Fruit fly (Drosophila melanogaster): Measurements from ENCODE around the gene Pdp.

The Pdp gene

DNA sequence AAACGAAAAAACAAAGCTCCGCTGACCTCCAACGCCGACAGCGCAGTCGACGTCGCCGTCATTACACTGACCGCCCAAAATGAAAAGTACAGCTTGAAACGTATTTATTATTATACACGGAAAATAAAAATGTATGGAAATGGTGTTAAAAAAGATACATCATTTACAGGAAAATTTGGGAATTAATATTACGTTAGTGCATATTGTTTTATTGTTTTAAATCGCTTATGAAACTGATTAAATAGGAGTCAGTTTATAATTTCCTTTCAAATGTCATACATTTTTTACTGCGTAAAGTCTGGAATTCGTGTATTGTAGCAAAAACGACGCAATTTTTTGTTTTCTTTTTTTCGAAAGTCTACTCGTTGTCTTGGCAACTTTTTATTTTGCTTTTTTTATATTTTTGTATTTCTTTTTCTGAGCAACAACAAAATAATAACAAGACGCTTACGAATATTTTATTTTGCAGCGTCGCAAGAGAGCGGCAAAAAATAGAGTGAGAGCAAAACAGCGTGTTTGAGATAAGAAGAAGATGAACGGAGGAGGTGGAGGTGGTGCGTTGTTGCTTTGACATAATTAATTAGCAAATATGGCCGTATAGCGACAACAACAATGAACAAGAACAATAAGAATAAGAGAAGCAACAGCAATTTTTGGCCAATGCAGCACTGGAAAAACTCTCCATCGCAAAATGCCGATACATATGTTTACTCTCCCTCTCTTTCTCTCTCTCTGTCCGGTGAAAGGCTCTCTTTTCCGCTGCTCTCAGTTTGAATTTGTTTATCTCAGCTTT lies 42.3 kb downstream of the Pdp start:
- TF ChIP-seq CG14655 (GFP tag; optimal IDR thresholded peaks at IDR 0.05), result peak; percentile 80
- TF ChIP-seq CG4496 (GFP tag; IDR thresholded peaks at IDR 0.05), result peak; percentile 82; the same call in 2 of the 3 replicates
- peak; percentile 71; the same call in 1 of the 2 replicates for TF ChIP-seq Ets98B (GFP tag; IDR thresholded peaks at IDR 0.05)
- TF ChIP-seq Pif1B (GFP tag; optimal IDR thresholded peaks at IDR 0.05), result peak; percentile 85
- peak; percentile 85 for TF ChIP-seq CG13204 (GFP tag; optimal IDR thresholded peaks at IDR 0.05)
- no peak for TF ChIP-seq rn (GFP tag; IDR thresholded peaks at IDR 0.05)
- TF ChIP-seq CG8159 (tag; optimal IDR thresholded peaks at IDR 0.05), result peak; percentile 90
- TF ChIP-seq gl (tag; optimal IDR thresholded peaks at IDR 0.05), result peak; percentile 96
- TF ChIP-seq Snoo (tag; optimal IDR thresholded peaks at IDR 0.05), result peak; percentile 83
- TF ChIP-seq D1 (tag; optimal IDR thresholded peaks at IDR 0.05), result peak; percentile 87
- peak; percentile 1 for TF ChIP-seq EcR (GFP tag; optimal IDR thresholded peaks at IDR 0.05)
- 0 out of 2 replicates have a peak, but pooled peaks have one; percentile 28 for TF ChIP-seq CG10348 (GFP tag; IDR thresholded peaks at IDR 0.05)
- TF ChIP-seq CG12605 (GFP tag; IDR thresholded peaks at IDR 0.05), result peak; percentile 94
- TF ChIP-seq fd96Ca (GFP tag; IDR thresholded peaks at IDR 0.05), result no peak; the same call in 2 of the 3 replicates
- TF ChIP-seq CG8301 (tag; optimal IDR thresholded peaks at IDR 0.05), result peak; percentile 75
- peak; percentile 85 for TF ChIP-seq CG9948 (tag; optimal IDR thresholded peaks at IDR 0.05)
- TF ChIP-seq CG15710 (tag; optimal IDR thresholded peaks at IDR 0.05), result peak; percentile 85
- peak; percentile 88 for TF ChIP-seq Pif1A (GFP tag; optimal IDR thresholded peaks at IDR 0.05)
- peak; percentile 79 for TF ChIP-seq CG32121 (GFP tag; IDR thresholded peaks at IDR 0.05)
- TF ChIP-seq CG17806 (tag; optimal IDR thresholded peaks at IDR 0.05), result peak; percentile 82
- peak; percentile 88 for TF ChIP-seq CG34367 (tag; optimal IDR thresholded peaks at IDR 0.05)

DNA sequence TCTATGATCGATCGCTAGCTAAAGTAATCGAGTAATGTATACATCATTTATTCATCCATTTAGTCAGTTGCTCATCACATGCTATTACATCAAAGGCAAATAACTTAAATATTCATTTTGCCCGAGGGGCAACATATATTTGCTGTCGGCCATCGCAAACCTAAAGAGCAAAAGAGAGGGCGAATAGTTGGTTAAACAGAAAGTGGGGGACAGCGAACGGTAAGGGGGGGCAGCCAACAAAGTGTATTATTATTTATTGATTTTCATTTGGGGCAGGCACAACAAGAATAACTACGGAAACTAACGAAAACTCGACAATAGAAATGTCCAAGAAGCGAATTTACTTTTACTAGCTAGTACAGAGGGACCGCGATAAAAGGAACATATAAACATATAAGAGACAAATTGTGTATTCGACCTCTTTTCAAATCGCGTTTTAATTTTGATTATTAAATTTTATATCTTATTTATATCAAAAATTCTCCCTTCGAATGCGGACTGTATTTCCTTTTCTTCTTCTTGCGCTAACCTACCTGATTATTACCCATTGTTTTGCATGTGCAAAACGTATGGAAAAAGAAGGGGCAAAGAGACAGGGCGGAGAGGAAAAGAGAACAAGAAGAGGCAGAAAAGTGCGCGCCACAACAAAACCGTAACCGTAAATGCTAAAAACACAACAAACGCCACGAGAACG lies 43.1 kb downstream of the Pdp start:
- TF ChIP-seq Ets98B (GFP tag; IDR thresholded peaks at IDR 0.05) (peak; percentile 68), CG10348 (GFP tag; IDR thresholded peaks at IDR 0.05) (no peak), CG12605 (GFP tag; IDR thresholded peaks at IDR 0.05) (peak; percentile 12; the same call in 1 of the 2 replicates), CG4496 (GFP tag; IDR thresholded peaks at IDR 0.05) (peak; percentile 67; the same call in 2 of the 3 replicates), CG17806 (tag; optimal IDR thresholded peaks at IDR 0.05) (peak; percentile 5)

dm6 chrX:7690683-7691082 lies 43.8 kb downstream of the Pdp start:
- TF ChIP-seq CG17806 (tag; optimal IDR thresholded peaks at IDR 0.05) (no peak), rn (GFP tag; IDR thresholded peaks at IDR 0.05) (no peak), CG13204 (GFP tag; optimal IDR thresholded peaks at IDR 0.05) (no peak), CG8301 (tag; optimal IDR thresholded peaks at IDR 0.05) (no peak), EcR (GFP tag; optimal IDR thresholded peaks at IDR 0.05) (no peak), Ets98B (GFP tag; IDR thresholded peaks at IDR 0.05) (peak; percentile 32; the same call in 1 of the 2 replicates), CG15710 (tag; optimal IDR thresholded peaks at IDR 0.05) (no peak), Pif1A (GFP tag; optimal IDR thresholded peaks at IDR 0.05) (no peak), CG34367 (tag; optimal IDR thresholded peaks at IDR 0.05) (no peak), CG12605 (GFP tag; IDR thresholded peaks at IDR 0.05) (0 out of 2 replicates have a peak, but pooled peaks have one; percentile 24), fd96Ca (GFP tag; IDR thresholded peaks at IDR 0.05) (no peak), CG32121 (GFP tag; IDR thresholded peaks at IDR 0.05) (no peak), CG14655 (GFP tag; optimal IDR thresholded peaks at IDR 0.05) (no peak), CG8159 (tag; optimal IDR thresholded peaks at IDR 0.05) (no peak), Snoo (tag; optimal IDR thresholded peaks at IDR 0.05) (no peak), D1 (tag; optimal IDR thresholded peaks at IDR 0.05) (no peak), CG10348 (GFP tag; IDR thresholded peaks at IDR 0.05) (no peak), CG9948 (tag; optimal IDR thresholded peaks at IDR 0.05) (no peak), gl (tag; optimal IDR thresholded peaks at IDR 0.05) (no peak), Pif1B (GFP tag; optimal IDR thresholded peaks at IDR 0.05) (no peak), CG4496 (GFP tag; IDR thresholded peaks at IDR 0.05) (0 out of 3 replicates have a peak, but pooled peaks have one; percentile 29)

dm6 chrX:7688871-7689270 lies 45.6 kb downstream of the Pdp start:
- TF ChIP-seq Pif1A (GFP tag; optimal IDR thresholded peaks at IDR 0.05) (no peak), CG32121 (GFP tag; IDR thresholded peaks at IDR 0.05) (no peak), Ets98B (GFP tag; IDR thresholded peaks at IDR 0.05) (no peak), CG17806 (tag; optimal IDR thresholded peaks at IDR 0.05) (no peak), Snoo (tag; optimal IDR thresholded peaks at IDR 0.05) (no peak), CG4496 (GFP tag; IDR thresholded peaks at IDR 0.05) (no peak), gl (tag; optimal IDR thresholded peaks at IDR 0.05) (no peak), D1 (tag; optimal IDR thresholded peaks at IDR 0.05) (no peak), CG8301 (tag; optimal IDR thresholded peaks at IDR 0.05) (no peak), CG13204 (GFP tag; optimal IDR thresholded peaks at IDR 0.05) (no peak), Pif1B (GFP tag; optimal IDR thresholded peaks at IDR 0.05) (no peak), CG34367 (tag; optimal IDR thresholded peaks at IDR 0.05) (no peak), rn (GFP tag; IDR thresholded peaks at IDR 0.05) (no peak), CG15710 (tag; optimal IDR thresholded peaks at IDR 0.05) (no peak), fd96Ca (GFP tag; IDR thresholded peaks at IDR 0.05) (no peak), CG12605 (GFP tag; IDR thresholded peaks at IDR 0.05) (no peak), CG8159 (tag; optimal IDR thresholded peaks at IDR 0.05) (no peak)

DNA sequence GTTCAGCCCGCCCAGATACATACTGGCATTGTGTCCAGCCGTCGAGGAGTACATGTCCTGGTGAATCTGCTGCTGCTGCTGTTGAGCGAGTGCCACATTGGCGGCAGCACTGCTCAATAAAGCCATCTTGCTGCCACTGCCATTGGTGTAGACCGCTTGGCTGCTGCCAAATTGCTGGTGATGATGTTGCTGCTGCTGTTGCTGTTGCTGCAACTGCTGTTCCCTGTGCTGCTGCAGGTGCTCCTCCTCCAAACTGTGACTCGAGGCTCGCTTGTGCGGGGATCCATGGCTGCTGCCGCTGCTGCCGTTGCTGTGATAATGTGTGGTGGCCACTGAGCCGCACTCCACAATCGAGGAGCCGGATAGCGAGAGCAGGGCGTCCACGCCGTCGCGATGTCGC lies 48.4 kb downstream of the Pdp start:
- TF ChIP-seq gl (tag; optimal IDR thresholded peaks at IDR 0.05) (no peak), CG14655 (GFP tag; optimal IDR thresholded peaks at IDR 0.05) (no peak), CG9948 (tag; optimal IDR thresholded peaks at IDR 0.05) (no peak)

Measured in whole organism, pupa.